Worm (Caenorhabditis elegans) whole organism, early embryonic: Measurements from ENCODE around the gene cpg-8.

Source experiments
- ama-1 ChIP-seq: fragments of 150-350 bp; optimal IDR thresholded peaks from 2 replicates; lab custom pipeline; 2014
- ceh-36 ChIP-seq: sonication (generic microtip); optimal IDR thresholded peaks from 2 replicates; lab custom pipeline; 2016; ENCODE audit warnings: missing genetic modification characterization, inconsistent platforms, missing compliant biosample characterization
- flt-1 ChIP-seq: fragments of 200-800 bp; sonication (Bioruptor generic); IDR thresholded peaks from 2 replicates; pipeline ENCODE4 v1.3.6; 2022; ENCODE audit warnings: missing genetic modification characterization, missing compliant biosample characterization
- hmbx-1 ChIP-seq: sonication (generic microtip); optimal IDR thresholded peaks from 2 replicates; lab custom pipeline; 2016; ENCODE audit warnings: mild to moderate bottlenecking, missing genetic modification characterization, missing compliant biosample characterization
- scrt-1 ChIP-seq: fragments of 200-800 bp; sonication (Bioruptor generic); IDR thresholded peaks from 2 replicates; pipeline ENCODE4 v1.3.6; 2022; ENCODE audit warnings: missing genetic modification characterization, missing compliant biosample characterization
- tbx-37 ChIP-seq: fragments of 200-800 bp; sonication (Bioruptor generic); conservative IDR thresholded peaks from 2 replicates; pipeline ENCODE4 v1.3.6; 2022; ENCODE audit warnings: missing genetic modification reagents, missing genetic modification characterization, missing compliant biosample characterization

DNA sequence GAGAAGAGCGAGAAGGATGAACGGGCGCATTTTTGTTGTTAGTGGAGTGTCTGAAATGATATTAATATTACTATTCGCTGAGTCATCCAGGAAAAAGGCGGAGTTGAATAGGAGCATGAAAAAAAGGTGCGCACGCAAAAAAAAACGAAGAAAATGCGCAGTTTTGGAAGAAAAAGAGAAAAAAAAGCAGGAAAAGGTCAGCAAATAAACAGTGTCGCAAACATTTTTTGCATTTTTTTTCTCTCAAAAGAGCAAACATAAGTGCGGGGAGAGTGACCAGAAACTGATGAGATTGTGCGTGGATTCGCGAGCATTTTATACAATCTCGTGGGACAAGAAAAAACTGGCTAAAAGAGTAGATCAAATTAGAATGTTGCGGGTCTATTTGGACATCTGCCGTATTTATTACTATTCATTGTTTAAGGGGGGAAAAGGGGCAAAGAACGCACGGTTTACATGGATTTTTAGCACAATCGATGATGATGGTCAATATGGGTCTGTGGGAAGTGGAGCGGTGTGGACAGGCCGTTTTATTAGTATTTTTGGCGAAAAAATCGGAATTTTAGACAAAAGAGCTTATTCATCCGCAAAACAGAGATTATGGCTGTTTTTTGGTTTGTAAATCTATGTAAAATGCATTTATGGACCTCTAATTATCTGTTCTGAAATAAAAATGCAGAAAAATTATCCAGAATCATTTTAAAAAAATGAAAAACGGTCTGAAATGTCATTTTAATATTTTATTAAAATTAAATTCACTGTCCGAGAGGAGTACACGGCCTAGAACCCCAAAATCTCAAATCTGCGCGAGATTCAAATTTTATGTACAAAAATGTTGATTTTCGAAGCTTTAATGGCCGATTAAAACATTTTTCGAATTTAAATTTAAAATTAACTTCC, at the start of gene cpg-8:
- TF ChIP-seq ama-1 (lab: Kevin White, UChicago) (no peak), ceh-36 (tag; lab: Kevin White, UChicago) (no peak), scrt-1 (GFP tag; lab: Robert Waterston, UW) (no peak), hmbx-1 (tag; lab: Kevin White, UChicago) (no peak), tbx-37 (GFP tag; lab: Robert Waterston, UW) (no peak), flt-1 (GFP tag; lab: Robert Waterston, UW) (no peak)
